Fruit fly (Drosophila melanogaster): ENCODE measurements around the gene CG31142.

CG31142 gene

DNA sequence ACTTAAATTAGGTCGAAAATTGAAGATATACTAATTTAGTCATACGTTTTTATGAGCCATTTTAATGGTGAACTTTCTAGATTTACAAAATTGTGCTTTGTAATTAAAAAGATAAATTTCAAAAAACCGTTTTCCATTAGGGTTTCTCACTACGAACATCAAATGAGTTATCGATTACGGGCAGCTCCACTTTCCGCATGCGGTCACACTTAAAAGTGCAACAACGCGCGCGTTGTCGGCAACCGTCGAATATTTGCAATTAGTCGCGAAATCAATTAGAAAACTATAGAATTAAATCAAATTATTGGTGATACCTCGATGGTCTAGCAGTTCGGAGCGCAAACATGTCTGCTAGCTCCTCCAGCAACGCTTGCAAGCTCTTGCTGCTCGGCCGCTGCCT lies 4.8 kb upstream of the CG31142 start, which contains the start of gene Ndc1:
TSS of gene Ndc1 (plus strand) at position 200 of the 400 bp plus-strand sequence.
- TF ChIP-seq usp (GFP tag; optimal IDR thresholded peaks at IDR 0.05) (no peak), sage (GFP tag; optimal IDR thresholded peaks at IDR 0.05) (no peak), foxo (GFP tag; optimal IDR thresholded peaks at IDR 0.05) (no peak), rgr (GFP tag; optimal IDR thresholded peaks at IDR 0.05) (no peak), dmrt93B (GFP tag; optimal IDR thresholded peaks at IDR 0.05) (no peak), CG32264 (GFP tag; optimal IDR thresholded peaks at IDR 0.05) (no peak), GATAd (GFP tag; optimal IDR thresholded peaks at IDR 0.05) (no peak)

DNA sequence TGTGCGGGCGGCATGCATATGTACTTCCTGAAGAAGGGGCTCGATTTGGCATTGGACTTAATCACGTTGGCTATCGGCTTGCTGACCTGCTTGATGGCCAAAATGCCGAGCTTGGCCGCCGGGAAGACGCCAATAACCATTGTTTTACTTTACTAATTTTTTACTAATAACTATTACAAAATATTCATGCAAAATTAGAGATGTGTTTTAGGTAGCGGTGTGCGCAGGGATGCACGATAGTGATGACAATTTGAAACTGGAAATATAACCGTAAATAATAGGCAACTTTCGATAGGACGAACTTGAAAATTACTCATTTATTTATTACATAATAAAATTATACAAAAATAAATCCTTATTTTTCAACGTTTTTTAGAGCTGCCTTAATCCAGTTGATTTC lies 1.6 kb upstream of the CG31142 start, which contains the start of gene CG13601:
TSS of gene CG13601 (minus strand) at position 206 of the 400 bp plus-strand sequence.
- TF ChIP-seq OdsH (GFP tag; optimal IDR thresholded peaks at IDR 0.05) (peak; percentile 17), brk (GFP tag; optimal IDR thresholded peaks at IDR 0.05) (no peak), woc (GFP tag; optimal IDR thresholded peaks at IDR 0.05) (peak; percentile 3), N (GFP tag; optimal IDR thresholded peaks at IDR 0.05) (no peak), ey (GFP tag; optimal IDR thresholded peaks at IDR 0.05) (peak; percentile 23), HLH106 (tag; optimal IDR thresholded peaks at IDR 0.05) (peak; percentile 26), Hnf4 (GFP tag; optimal IDR thresholded peaks at IDR 0.05) (no peak), rgr (GFP tag; optimal IDR thresholded peaks at IDR 0.05) (peak; percentile 5), dl (GFP tag; optimal IDR thresholded peaks at IDR 0.05; ENCODE audit: insufficient read depth in 1 of 2, partially characterized antibody in 2 of 2) (no peak), GATAd (GFP tag; optimal IDR thresholded peaks at IDR 0.05) (no peak), CG32264 (GFP tag; optimal IDR thresholded peaks at IDR 0.05) (no peak), Rel (GFP tag; optimal IDR thresholded peaks at IDR 0.05) (no peak), Rel (tag; optimal IDR thresholded peaks at IDR 0.05) (no peak), sv (GFP tag; optimal IDR thresholded peaks at IDR 0.05) (peak; percentile 16), Hr83 (GFP tag; optimal IDR thresholded peaks at IDR 0.05; ENCODE audit: poor library complexity, severe bottlenecking) (peak; percentile 31), Dif (GFP tag; optimal IDR thresholded peaks at IDR 0.05; ENCODE audit: partially characterized antibody) (no peak), h (GFP tag; optimal IDR thresholded peaks at IDR 0.05) (peak; percentile 4), psq (GFP tag; optimal IDR thresholded peaks at IDR 0.05) (no peak), Jra (GFP tag; optimal IDR thresholded peaks at IDR 0.05) (peak; percentile 21), Sp1 (GFP tag; optimal IDR thresholded peaks at IDR 0.05) (no peak), lola (GFP tag; optimal IDR thresholded peaks at IDR 0.05) (no peak), CrebA (GFP tag; optimal IDR thresholded peaks at IDR 0.05; ENCODE audit: borderline replicate concordance) (no peak), dmrt93B (GFP tag; optimal IDR thresholded peaks at IDR 0.05) (no peak), foxo (GFP tag; optimal IDR thresholded peaks at IDR 0.05) (peak in 1 of 2 experiments; percentile 47), jim (GFP tag; optimal IDR thresholded peaks at IDR 0.05) (no peak)

DNA sequence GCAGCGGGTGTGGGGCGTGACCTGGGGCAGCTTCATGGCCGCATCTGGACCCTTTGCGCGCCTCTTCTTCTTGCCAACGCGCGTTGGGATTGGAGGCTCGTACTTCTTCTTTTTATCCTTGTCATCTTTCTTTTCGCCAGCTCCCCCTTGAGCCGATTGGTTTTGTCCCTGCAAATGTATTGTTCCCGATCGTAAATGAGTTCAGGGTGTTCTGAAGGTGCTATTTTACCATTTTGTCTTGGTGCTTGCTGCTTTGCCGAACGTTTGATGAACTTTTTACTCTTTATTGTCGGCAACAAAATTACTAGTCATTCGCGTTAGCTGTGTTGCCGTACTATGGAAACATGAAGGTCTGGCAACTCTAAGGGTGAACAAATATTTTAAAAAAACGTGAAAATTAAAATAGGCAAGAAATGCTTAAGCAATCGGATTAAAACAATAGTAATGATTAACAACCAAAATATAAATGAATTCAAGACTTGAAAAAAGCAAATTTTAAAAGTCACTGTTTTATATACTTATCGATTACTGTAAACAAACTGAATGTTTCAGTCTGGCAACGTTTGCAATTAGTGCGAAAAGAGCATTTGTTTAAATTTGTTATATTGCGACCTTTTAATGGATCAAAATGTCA lies 2.2 kb downstream of the CG31142 start, which contains the start of the genes Rpt2 and CG13599:
TSS of gene Rpt2 (minus strand) at position 464 of the 634 bp plus-strand sequence.
TSS of gene CG13599 (plus strand) at position 545 of the 634 bp plus-strand sequence.
- TF ChIP-seq OdsH (GFP tag; optimal IDR thresholded peaks at IDR 0.05) (no peak), jim (GFP tag; optimal IDR thresholded peaks at IDR 0.05) (no peak), h (GFP tag; optimal IDR thresholded peaks at IDR 0.05) (peak; percentile 2), Rel (GFP tag; optimal IDR thresholded peaks at IDR 0.05) (no peak), Rel (tag; optimal IDR thresholded peaks at IDR 0.05) (peak; percentile 9), Sp1 (GFP tag; optimal IDR thresholded peaks at IDR 0.05) (peak; percentile 14), Jra (GFP tag; optimal IDR thresholded peaks at IDR 0.05) (peak; percentile 33), foxo (GFP tag; optimal IDR thresholded peaks at IDR 0.05) (peak in 1 of 2 experiments; percentile 24), brk (GFP tag; optimal IDR thresholded peaks at IDR 0.05) (no peak), rgr (GFP tag; optimal IDR thresholded peaks at IDR 0.05) (peak; percentile 6), ey (GFP tag; optimal IDR thresholded peaks at IDR 0.05) (no peak)

DNA sequence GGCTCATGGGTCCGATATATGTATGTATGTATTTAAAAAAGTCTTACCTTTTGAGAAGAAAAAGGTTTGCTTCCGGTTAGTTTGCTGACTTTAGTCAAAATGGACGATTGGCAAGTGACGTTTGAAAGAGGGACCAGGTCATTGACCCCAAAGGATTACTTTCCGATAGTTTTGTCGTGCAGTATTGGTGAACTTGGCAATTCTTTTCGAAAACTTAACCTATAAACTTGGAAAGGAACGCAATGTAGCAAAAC lies 4.3 kb downstream of the CG31142 start, which contains the start of gene RpS19b:
TSS of gene RpS19b (minus strand) at position 101 of the 254 bp plus-strand sequence.
- TF ChIP-seq Myc (optimal IDR thresholded peaks at IDR 0.05): no peak
- no peak for TF ChIP-seq dl (GFP tag; optimal IDR thresholded peaks at IDR 0.05; ENCODE audit: insufficient read depth in 1 of 2, partially characterized antibody in 2 of 2)
- TF ChIP-seq N (GFP tag; optimal IDR thresholded peaks at IDR 0.05): no peak
- no peak for TF ChIP-seq foxo (GFP tag; optimal IDR thresholded peaks at IDR 0.05)
- no peak for TF ChIP-seq ey (GFP tag; optimal IDR thresholded peaks at IDR 0.05)
- TF ChIP-seq brk (GFP tag; optimal IDR thresholded peaks at IDR 0.05): no peak
- TF ChIP-seq Mio (GFP tag; optimal IDR thresholded peaks at IDR 0.05): no peak
